Worm (Caenorhabditis elegans): Measurements from ENCODE around the gene cnx-1.

DNA sequence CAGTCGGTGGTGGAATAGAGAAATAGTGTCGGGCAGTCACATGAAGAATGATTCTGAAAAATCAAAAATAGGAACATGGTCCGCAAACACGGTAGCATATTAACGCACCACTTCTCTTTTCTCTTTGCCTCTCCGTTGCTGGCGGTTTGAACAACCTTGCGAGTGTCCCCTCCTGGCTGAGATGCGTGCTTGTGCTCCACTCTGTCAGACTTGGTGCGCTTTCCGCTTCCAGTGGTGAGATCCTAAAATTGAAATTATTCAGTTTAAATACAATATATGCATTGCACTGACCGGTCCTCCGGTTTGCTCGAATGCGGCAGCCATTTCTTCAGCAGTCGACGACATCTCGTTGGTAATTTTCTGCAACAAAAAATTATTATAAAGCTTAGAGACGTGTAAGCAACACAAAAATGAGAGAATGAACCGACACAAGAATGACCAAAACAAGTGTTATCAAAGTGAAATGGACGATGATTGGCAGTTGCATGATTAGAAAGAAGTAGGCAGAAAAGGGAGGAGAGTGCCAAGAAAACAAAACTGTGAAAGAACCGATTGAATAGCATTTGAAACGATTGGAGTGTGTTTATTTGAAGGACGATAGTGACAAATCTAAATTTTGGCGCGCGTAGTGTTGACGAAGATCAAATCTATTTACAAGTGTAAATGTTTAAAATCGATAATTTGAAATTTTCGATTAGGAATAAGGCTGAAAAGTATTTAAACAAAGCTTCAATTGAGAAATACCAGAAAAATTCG lies 8.3 kb upstream of the cnx-1 start, which contains the start of gene ZK632.9:
- TF ChIP-seq lin-35 (GFP tag; optimal IDR thresholded peaks at IDR 0.05) = peak; percentile 33 to 36
- no peak for TF ChIP-seq nhr-11 (tag; optimal IDR thresholded peaks at IDR 0.05)

Measured in whole organism, L1 larva.